Fruit fly (Drosophila melanogaster): ENCODE data around the gene CG4461.

DNA sequence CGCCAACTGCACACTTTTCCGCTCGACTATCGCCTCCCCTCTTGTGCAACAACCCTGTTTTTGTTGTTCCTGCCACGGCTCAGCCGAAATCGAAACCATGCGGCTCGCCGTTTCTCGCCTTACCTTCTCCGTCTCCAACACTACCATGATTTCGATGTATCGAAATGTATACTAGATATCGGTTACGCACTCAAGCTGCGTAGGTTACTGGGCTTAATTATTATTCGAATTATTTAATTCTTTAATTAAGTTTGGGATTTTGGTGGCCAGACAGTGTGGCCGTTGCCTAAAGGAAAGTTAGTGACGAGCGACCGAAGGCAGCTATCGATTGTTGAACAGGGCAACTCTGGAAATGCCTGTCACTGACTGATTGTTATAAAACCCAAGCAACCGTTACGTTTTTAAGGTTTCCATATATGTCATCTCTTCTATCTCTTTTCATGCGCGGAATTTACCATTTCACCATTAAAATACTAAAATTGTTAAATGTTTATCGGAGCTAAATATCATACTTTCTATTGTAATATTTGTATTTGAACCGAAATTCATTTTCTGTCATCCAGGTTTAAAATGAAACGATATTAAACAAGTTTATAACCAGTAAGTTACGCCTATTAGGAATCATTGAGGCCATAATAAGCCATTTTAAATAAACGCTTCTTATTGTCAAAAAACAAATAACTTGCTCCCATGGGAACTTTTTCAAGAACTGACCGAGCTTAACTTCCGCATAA lies 27.1 kb downstream of the CG4461 start, which contains the start of gene eIF4E1:
- TF ChIP-seq Snoo (tag; optimal IDR thresholded peaks at IDR 0.05) (no peak), Pif1B (GFP tag; optimal IDR thresholded peaks at IDR 0.05) (no peak), CG32121 (GFP tag; IDR thresholded peaks at IDR 0.05) (no peak), CG15710 (tag; optimal IDR thresholded peaks at IDR 0.05) (no peak), CG9948 (tag; optimal IDR thresholded peaks at IDR 0.05) (no peak), CG12605 (GFP tag; IDR thresholded peaks at IDR 0.05) (no peak), CG10348 (GFP tag; IDR thresholded peaks at IDR 0.05) (no peak), CG17806 (tag; optimal IDR thresholded peaks at IDR 0.05) (no peak), CG4496 (GFP tag; IDR thresholded peaks at IDR 0.05) (no peak)
